Worm (Caenorhabditis elegans): ENCODE data around the gene acr-3.

Gene acr-3

ce11 chrX:6742011-6742683 is 32.8 kb downstream of the acr-3 start, which contains the start of gene mdl-1 (continued):
- TF ChIP-seq D2030.7 (GFP tag; IDR thresholded peaks at IDR 0.05), result no peak
- peak; percentile 64 for TF ChIP-seq attf-5 (GFP tag; optimal IDR thresholded peaks at IDR 0.05)
- TF ChIP-seq lin-26 (GFP tag; IDR thresholded peaks at IDR 0.05), result peak; percentile 33; the same call in 1 of the 2 replicates
- TF ChIP-seq zfh-2 (GFP tag; conservative IDR thresholded peaks at IDR 0.05), result peak; percentile 98
- TF ChIP-seq C17E4.6 (GFP tag; IDR thresholded peaks at IDR 0.05), result no peak
- TF ChIP-seq cebp-2 (GFP tag; IDR thresholded peaks at IDR 0.05), result 0 out of 2 replicates have a peak, but pooled peaks have one; percentile 54
- peak; percentile 90 for TF ChIP-seq nfyb-1 (GFP tag; IDR thresholded peaks at IDR 0.05)
- TF ChIP-seq F22D6.2 (tag; optimal IDR thresholded peaks at IDR 0.05), result peak; percentile 59
- TF ChIP-seq let-526 (GFP tag; IDR thresholded peaks at IDR 0.05), result 0 out of 2 replicates have a peak, but pooled peaks have one; percentile 37
- 0 out of 2 replicates have a peak, but pooled peaks have one; percentile 18 for TF ChIP-seq ceh-100 (GFP tag; IDR thresholded peaks at IDR 0.05)
- peak; percentile 30; the same call in 1 of the 2 replicates for TF ChIP-seq lir-1 (GFP tag; conservative IDR thresholded peaks at IDR 0.05)
- no peak for TF ChIP-seq F37B4.10 (GFP tag; IDR thresholded peaks at IDR 0.05)
- peak; percentile 40; the same call in 1 of the 2 replicates for TF ChIP-seq ekl-4 (GFP tag; IDR thresholded peaks at IDR 0.05)
- TF ChIP-seq ZK185.1 (tag; optimal IDR thresholded peaks at IDR 0.05; ENCODE audit: poor library complexity, severe bottlenecking), result peak; percentile 58
- peak; percentile 69 for TF ChIP-seq cebp-1 (GFP tag; IDR thresholded peaks at IDR 0.05)
- peak; percentile 85 for TF ChIP-seq cebp-1 (tag; optimal IDR thresholded peaks at IDR 0.05)
- TF ChIP-seq bed-1 (GFP tag; IDR thresholded peaks at IDR 0.05), result no peak
- TF ChIP-seq ets-4 (GFP tag; optimal IDR thresholded peaks at IDR 0.05), result no peak
- TF ChIP-seq lin-54 (GFP tag; optimal IDR thresholded peaks at IDR 0.05), result peak; percentile 38
- peak; percentile 48; the same call in 1 of the 2 replicates for TF ChIP-seq C06A6.2 (GFP tag; conservative IDR thresholded peaks at IDR 0.05)
- TF ChIP-seq rcor-1 (GFP tag; IDR thresholded peaks at IDR 0.05), result peak; percentile 60
- TF ChIP-seq ceh-91 (GFP tag; IDR thresholded peaks at IDR 0.05), result no peak
- TF ChIP-seq ztf-25 (GFP tag; IDR thresholded peaks at IDR 0.05), result no peak
- no peak for TF ChIP-seq F10E7.11 (tag; optimal IDR thresholded peaks at IDR 0.05)
- TF ChIP-seq ceh-27 (GFP tag; optimal IDR thresholded peaks at IDR 0.05), result peak; percentile 87
- TF ChIP-seq lin-35 (GFP tag; optimal IDR thresholded peaks at IDR 0.05), result peak in 1 of 3 experiments; percentile 14
- TF ChIP-seq mxl-1 (tag; optimal IDR thresholded peaks at IDR 0.05), result no peak
- peak; percentile 75 for TF ChIP-seq pha-4 (tag; optimal IDR thresholded peaks at IDR 0.05)
- TF ChIP-seq attf-3 (GFP tag; conservative IDR thresholded peaks at IDR 0.05), result no peak; the same call in 1 of the 2 replicates
- peak; percentile 68 for TF ChIP-seq hmg-1.2 (GFP tag; IDR thresholded peaks at IDR 0.05)
- no peak for TF ChIP-seq F49E8.2 (tag; optimal IDR thresholded peaks at IDR 0.05; ENCODE audit: insufficient read depth)
- peak; percentile 66 for TF ChIP-seq tlf-1 (GFP tag; optimal IDR thresholded peaks at IDR 0.05)
- peak; percentile 70 for TF ChIP-seq dox-1 (GFP tag; IDR thresholded peaks at IDR 0.05)
- 0 out of 2 replicates have a peak, but pooled peaks have one; percentile 7 for TF ChIP-seq Y53G8AR.9 (GFP tag; conservative IDR thresholded peaks at IDR 0.05)

ce11 chrX:6742891-6743290 is 33.6 kb downstream of the acr-3 start:
- TF ChIP-seq lin-54 (GFP tag; optimal IDR thresholded peaks at IDR 0.05) (peak; percentile 10), snpc-1.1 (tag; optimal IDR thresholded peaks at IDR 0.05; ENCODE audit: insufficient read depth) (no peak), ama-1 (optimal IDR thresholded peaks at IDR 0.05) (peak; percentile 88), ama-1 (GFP tag; optimal IDR thresholded peaks at IDR 0.05) (no peak), nhr-90 (tag; optimal IDR thresholded peaks at IDR 0.05) (no peak), C06A6.2 (GFP tag; conservative IDR thresholded peaks at IDR 0.05) (peak; percentile 60; the same call in 1 of the 2 replicates), chd-7 (tag; optimal IDR thresholded peaks at IDR 0.05) (peak; percentile 2), cebp-1 (GFP tag; IDR thresholded peaks at IDR 0.05) (no peak), cebp-1 (tag; optimal IDR thresholded peaks at IDR 0.05) (peak; percentile 21), F57C9.4 (tag; optimal IDR thresholded peaks at IDR 0.05) (no peak), nhr-27 (tag; optimal IDR thresholded peaks at IDR 0.05) (no peak), ekl-4 (GFP tag; IDR thresholded peaks at IDR 0.05) (no peak), F49E8.2 (tag; optimal IDR thresholded peaks at IDR 0.05; ENCODE audit: insufficient read depth) (no peak), tlf-1 (GFP tag; optimal IDR thresholded peaks at IDR 0.05) (no peak), madf-10 (tag; optimal IDR thresholded peaks at IDR 0.05) (peak; percentile 25), egl-44 (GFP tag; IDR thresholded peaks at IDR 0.05) (no peak), ZK185.1 (tag; optimal IDR thresholded peaks at IDR 0.05; ENCODE audit: poor library complexity, severe bottlenecking) (peak; percentile 36), Y53F4B.3 (GFP tag; IDR thresholded peaks at IDR 0.05) (no peak), nhr-80 (tag; optimal IDR thresholded peaks at IDR 0.05) (peak; percentile 51), Y79H2A.3 (GFP tag; conservative IDR thresholded peaks at IDR 0.05) (no peak), zim-3 (tag; optimal IDR thresholded peaks at IDR 0.05) (no peak)

Data from whole organism, young adult.